Fruit fly (Drosophila melanogaster): ENCODE data around the gene Gr93b.

Gr93b gene

DNA sequence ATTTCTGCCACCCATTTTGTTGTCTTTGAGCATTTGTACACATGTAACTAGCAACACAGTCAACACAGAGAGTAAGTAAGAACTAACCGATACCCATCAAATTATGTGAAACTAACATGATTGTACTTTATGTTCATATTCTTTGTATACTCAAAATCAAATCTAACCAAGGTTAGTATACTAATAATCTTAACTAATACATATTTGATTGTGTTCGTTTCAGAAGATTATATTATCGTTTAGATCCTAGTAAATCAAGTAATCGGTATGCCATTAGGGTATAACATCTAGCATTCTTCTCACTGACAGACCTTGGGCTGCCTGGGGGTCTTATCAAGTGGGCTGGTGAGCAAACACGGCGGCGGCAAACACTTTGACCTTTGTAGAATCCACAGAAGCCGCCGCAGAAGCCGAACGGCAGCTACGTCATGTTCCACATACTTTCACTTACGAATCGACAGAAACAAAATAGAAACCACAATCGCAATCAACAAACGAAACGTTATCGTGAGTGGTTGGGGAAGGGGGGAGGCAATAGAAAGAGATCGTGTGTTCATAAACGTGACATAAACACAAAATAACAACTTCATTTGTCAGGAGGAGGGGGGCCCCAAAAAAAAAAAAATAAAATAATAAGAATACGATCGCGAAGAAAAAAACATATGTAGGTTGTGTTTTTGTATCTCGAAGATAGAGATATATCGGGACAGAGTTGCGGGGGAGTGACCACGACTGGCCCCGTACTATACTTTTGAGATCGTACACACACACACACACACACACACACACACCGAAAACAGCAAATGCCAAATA, 8.0 kb downstream of the Gr93b start (continued):
- TF ChIP-seq H2.0 (GFP tag; IDR thresholded peaks at IDR 0.05) (no peak), Kr (GFP tag; optimal IDR thresholded peaks at IDR 0.05) (no peak), sens (GFP tag) (peak; percentile 91), CG11085 (GFP tag; IDR thresholded peaks at IDR 0.05) (no peak), CG11695 (GFP tag; IDR thresholded peaks at IDR 0.05) (0 out of 3 replicates have a peak, but pooled peaks have one; percentile 6), CTCF (GFP tag; optimal IDR thresholded peaks at IDR 0.05) (no peak), hkb (optimal IDR thresholded peaks at IDR 0.05) (no peak), hkb (GFP tag; IDR thresholded peaks at IDR 0.05) (no peak), CG15479 (GFP tag; optimal IDR thresholded peaks at IDR 0.05) (no peak), schlank (tag; optimal IDR thresholded peaks at IDR 0.05) (no peak), ro (GFP tag; IDR thresholded peaks at IDR 0.05) (no peak), pita (GFP tag; optimal IDR thresholded peaks at IDR 0.05) (no peak), CG8359 (GFP tag; optimal IDR thresholded peaks at IDR 0.05; ENCODE audit: borderline replicate concordance) (no peak), CG10565 (GFP tag; optimal IDR thresholded peaks at IDR 0.05) (no peak), CG4360 (GFP tag; IDR thresholded peaks at IDR 0.05) (no peak), btn (GFP tag; optimal IDR thresholded peaks at IDR 0.05) (no peak), chinmo (GFP tag; IDR thresholded peaks at IDR 0.05; ENCODE audit: partially characterized antibody) (no peak), shn (GFP tag; optimal IDR thresholded peaks at IDR 0.05) (no peak), HLH54F (GFP tag; optimal IDR thresholded peaks at IDR 0.05) (no peak), CG6254 (GFP tag; optimal IDR thresholded peaks at IDR 0.05) (no peak), Side (GFP tag; optimal IDR thresholded peaks at IDR 0.05) (no peak), CG34224 (GFP tag; IDR thresholded peaks at IDR 0.05; ENCODE audit: partially characterized antibody) (no peak), CG17328 (GFP tag; IDR thresholded peaks at IDR 0.05) (no peak), CG12942 (GFP tag; optimal IDR thresholded peaks at IDR 0.05) (no peak), ftz-f1 (GFP tag; optimal IDR thresholded peaks at IDR 0.05) (peak; percentile 39), HLHmδ (GFP tag; optimal IDR thresholded peaks at IDR 0.05) (no peak), Oli (tag; optimal IDR thresholded peaks at IDR 0.05) (no peak), Bdp1 (GFP tag; optimal IDR thresholded peaks at IDR 0.05) (no peak), Atf3 (GFP tag; optimal IDR thresholded peaks at IDR 0.05) (no peak), az2 (GFP tag; optimal IDR thresholded peaks at IDR 0.05) (no peak), Sox100B (GFP tag; optimal IDR thresholded peaks at IDR 0.05) (no peak), sob (GFP tag; IDR thresholded peaks at IDR 0.05) (no peak), lilli (GFP tag; optimal IDR thresholded peaks at IDR 0.05) (no peak), CG8924 (tag; optimal IDR thresholded peaks at IDR 0.05) (no peak), ewg (GFP tag; optimal IDR thresholded peaks at IDR 0.05) (no peak), CG4328 (GFP tag; optimal IDR thresholded peaks at IDR 0.05) (no peak), CG30403 (GFP tag; optimal IDR thresholded peaks at IDR 0.05) (no peak), tna (GFP tag; IDR thresholded peaks at IDR 0.05; ENCODE audit: partially characterized antibody) (0 out of 2 replicates have a peak, but pooled peaks have one; percentile 34), E2f1 (GFP tag; IDR thresholded peaks at IDR 0.05) (no peak), Lpt (GFP tag; optimal IDR thresholded peaks at IDR 0.05) (no peak), CG13775 (GFP tag; optimal IDR thresholded peaks at IDR 0.05) (no peak), Six4 (GFP tag; optimal IDR thresholded peaks at IDR 0.05) (no peak), z (GFP tag; IDR thresholded peaks at IDR 0.05) (no peak), sr (GFP tag; IDR thresholded peaks at IDR 0.05) (peak; percentile 64; the same call in 1 of the 3 replicates), CG15601 (tag; optimal IDR thresholded peaks at IDR 0.05) (no peak), MBD-R2 (GFP tag; IDR thresholded peaks at IDR 0.05) (no peak), Antp (GFP tag; optimal IDR thresholded peaks at IDR 0.05) (no peak), CG1233 (GFP tag; optimal IDR thresholded peaks at IDR 0.05) (no peak), CG9797 (GFP tag; optimal IDR thresholded peaks at IDR 0.05) (no peak), grn (GFP tag; optimal IDR thresholded peaks at IDR 0.05) (peak; percentile 66), CG42726 (GFP tag; IDR thresholded peaks at IDR 0.05; ENCODE audit: partially characterized antibody) (no peak)
